Fruit fly (Drosophila melanogaster) whole organism, embryonic: ENCODE data around the gene CG33110.

Source experiments
- Adf1 ChIP-seq: fragments of 200-800 bp; sonication (Bioruptor generic); IDR thresholded peaks from 2 replicates; pipeline ENCODE4 v1.3.6; 2022; ENCODE audit warnings: missing biosample characterization, missing genetic modification characterization
- CG10543 ChIP-seq: fragments of 200-800 bp; sonication (Bioruptor generic); optimal IDR thresholded peaks from 3 replicates; lab custom pipeline; 2017; ENCODE audit warnings: missing biosample characterization, mild to moderate bottlenecking, missing genetic modification characterization, moderate library complexity
- CG11247 ChIP-seq: fragments of 200-800 bp; sonication (Bioruptor generic); IDR thresholded peaks from 2 replicates; pipeline ENCODE4 v1.3.6; 2022; ENCODE audit warnings: missing biosample characterization, missing genetic modification characterization
- CG11560 ChIP-seq: fragments of 200-800 bp; sonication (Bioruptor generic); IDR thresholded peaks from 3 replicates; pipeline ENCODE4 v1.3.6; 2022; ENCODE audit warnings: missing biosample characterization, missing genetic modification characterization
- CG11723 ChIP-seq: fragments of 200-800 bp; sonication (Bioruptor generic); optimal IDR thresholded peaks from 2 replicates; lab custom pipeline; 2017; ENCODE audit warnings: missing biosample characterization, mild to moderate bottlenecking, missing genetic modification characterization
- CG12769 ChIP-seq: fragments of 200-800 bp; sonication (Bioruptor generic); optimal IDR thresholded peaks from 2 replicates; lab custom pipeline; 2019; ENCODE audit warnings: missing biosample characterization, mild to moderate bottlenecking, missing genetic modification characterization, moderate library complexity
- CG17612 ChIP-seq: fragments of 200-800 bp; sonication (Bioruptor generic); IDR thresholded peaks from 2 replicates; pipeline ENCODE4 v1.3.6; 2022; ENCODE audit warnings: missing biosample characterization, missing genetic modification characterization
- CG2889 ChIP-seq: fragments of 200-800 bp; sonication (Bioruptor generic); IDR thresholded peaks from 3 replicates; pipeline ENCODE4 v1.3.6; 2022; ENCODE audit warnings: missing biosample characterization, missing genetic modification characterization
- CG30403 ChIP-seq: fragments of 200-800 bp; sonication (Bioruptor generic); optimal IDR thresholded peaks from 3 replicates; lab custom pipeline; 2016; ENCODE audit warnings: missing biosample characterization, missing genetic modification characterization
- CG34376 ChIP-seq: fragments of 200-800 bp; sonication (Bioruptor generic); optimal IDR thresholded peaks from 2 replicates; lab custom pipeline; 2018; ENCODE audit warnings: missing biosample characterization, mild to moderate bottlenecking, missing genetic modification characterization
- CG6175 ChIP-seq: fragments of 200-800 bp; sonication (Bioruptor generic); IDR thresholded peaks from 3 replicates; pipeline ENCODE4 v1.3.6; 2022; ENCODE audit warnings: missing biosample characterization, missing genetic modification characterization
- CG6272 ChIP-seq: fragments of 200-800 bp; sonication (Bioruptor generic); IDR thresholded peaks from 2 replicates; pipeline ENCODE4 v1.3.6; 2022; ENCODE audit warnings: missing biosample characterization, missing genetic modification characterization
- CG6854 ChIP-seq: fragments of 200-800 bp; sonication (Bioruptor generic); optimal IDR thresholded peaks from 3 replicates; lab custom pipeline; 2017; ENCODE audit warnings: missing biosample characterization, mild to moderate bottlenecking, missing genetic modification characterization
- CG8290 ChIP-seq, 3 experiments: fragments of 200-800 bp; sonication (Bioruptor generic); optimal IDR thresholded peaks; 2 replicates each; lab custom pipeline; 2016 to 2019; ENCODE audit warnings: missing biosample characterization in 3 of 3, missing genetic modification characterization in 3 of 3, mild to moderate bottlenecking in 2 of 3, moderate library complexity in 1 of 3
- CG8944 ChIP-seq: fragments of 200-800 bp; sonication (Bioruptor generic); optimal IDR thresholded peaks from 3 replicates; lab custom pipeline; 2016; ENCODE audit warnings: missing biosample characterization, missing genetic modification characterization
- CHES-1-like ChIP-seq: fragments of 200-800 bp; sonication (Bioruptor generic); optimal IDR thresholded peaks from 2 replicates; lab custom pipeline; 2016; ENCODE audit warnings: missing biosample characterization, missing genetic modification characterization
- ERR ChIP-seq: fragments of 200-800 bp; sonication (Bioruptor generic); optimal IDR thresholded peaks from 2 replicates; lab custom pipeline; 2016; ENCODE audit warnings: missing biosample characterization, missing genetic modification characterization
- Hey ChIP-seq: fragments of 200-800 bp; sonication (Bioruptor generic); optimal IDR thresholded peaks from 3 replicates; lab custom pipeline; 2018; ENCODE audit warnings: missing biosample characterization, mild to moderate bottlenecking, missing genetic modification characterization
- Med ChIP-seq: fragments of 200-800 bp; sonication (Bioruptor generic); peaks from one replicate; lab custom pipeline; 2016; ENCODE audit warnings: missing biosample characterization, missing genetic modification characterization, mild to moderate bottlenecking, inconsistent platforms, moderate library complexity
- Pdp1 ChIP-seq, 2 experiments: fragments of 200-800 bp; sonication (Bioruptor generic); optimal IDR thresholded peaks; 3 replicates each; lab custom pipeline; 2016; ENCODE audit warnings: missing biosample characterization in 2 of 2, missing genetic modification characterization in 2 of 2, mild to moderate bottlenecking in 1 of 2, moderate library complexity in 1 of 2
- Rfx ChIP-seq: fragments of 200-800 bp; sonication (Bioruptor generic); IDR thresholded peaks from 2 replicates; pipeline ENCODE4 v1.3.6; 2022; ENCODE audit warnings: missing biosample characterization, missing genetic modification characterization
- Taf1 ChIP-seq: fragments of 200-800 bp; sonication (Bioruptor generic); IDR thresholded peaks from 2 replicates; pipeline ENCODE4 v1.3.6; 2022; ENCODE audit warnings: missing biosample characterization, missing genetic modification characterization
- Usf ChIP-seq: fragments of 200-800 bp; sonication (Bioruptor generic); optimal IDR thresholded peaks from 2 replicates; lab custom pipeline; 2017; ENCODE audit warnings: missing genotype, missing biosample characterization, missing genetic modification characterization
- az2 ChIP-seq: fragments of 200-800 bp; sonication (Bioruptor generic); optimal IDR thresholded peaks from 3 replicates; lab custom pipeline; 2016; ENCODE audit warnings: missing biosample characterization, missing genetic modification characterization
- bab2 ChIP-seq: fragments of 200-800 bp; sonication (Bioruptor generic); optimal IDR thresholded peaks from 2 replicates; lab custom pipeline; 2016; ENCODE audit warnings: missing biosample characterization, missing genetic modification characterization
- chinmo ChIP-seq: fragments of 200-800 bp; sonication (Bioruptor generic); IDR thresholded peaks from 4 replicates; pipeline ENCODE4 v1.3.6; 2022; ENCODE audit warnings: missing biosample characterization, missing genetic modification characterization; ENCODE audit not compliant: partially characterized antibody
- cwo ChIP-seq: fragments of 200-800 bp; sonication (Bioruptor generic); optimal IDR thresholded peaks from 3 replicates; lab custom pipeline; 2017; ENCODE audit warnings: missing biosample characterization, missing genetic modification characterization, mild to moderate bottlenecking, moderate library complexity, missing genetic modification reagents
- dati ChIP-seq: fragments of 200-800 bp; sonication (Bioruptor generic); IDR thresholded peaks from 2 replicates; pipeline ENCODE4 v1.3.6; 2022; ENCODE audit warnings: missing biosample characterization, missing genetic modification characterization
- dysf ChIP-seq: fragments of 200-800 bp; sonication (Bioruptor generic); IDR thresholded peaks from 3 replicates; pipeline ENCODE4 v1.3.6; 2022; ENCODE audit warnings: missing biosample characterization, missing genetic modification characterization
- exex ChIP-seq: fragments of 200-800 bp; sonication (Bioruptor generic); optimal IDR thresholded peaks from 4 replicates; lab custom pipeline; 2018; ENCODE audit warnings: missing biosample characterization, mild to moderate bottlenecking, missing genetic modification characterization, moderate library complexity
- fd3F ChIP-seq: fragments of 200-800 bp; sonication (Bioruptor generic); optimal IDR thresholded peaks from 2 replicates; lab custom pipeline; 2018; ENCODE audit warnings: missing biosample characterization, mild to moderate bottlenecking, missing genetic modification characterization, moderate library complexity
- fd64A ChIP-seq: fragments of 200-800 bp; sonication (Bioruptor generic); optimal IDR thresholded peaks from 3 replicates; lab custom pipeline; 2018; ENCODE audit warnings: missing biosample characterization, mild to moderate bottlenecking, missing genetic modification characterization
- fru ChIP-seq: fragments of >200 bp; optimal IDR thresholded peaks from 2 replicates; lab custom pipeline; 2017
- lov ChIP-seq, 2 experiments: fragments of 200-800 bp in 1 of 2; fragments of >200 bp in 1 of 2; sonication (Bioruptor generic) in 1 of 2; IDR thresholded peaks in 1 of 2; optimal IDR thresholded peaks in 1 of 2; 2 replicates in 1 of 2; 3 replicates in 1 of 2; pipeline versions ENCODE4 v1.3.6 to Lab custom; 2017 to 2022; ENCODE audit warnings: missing biosample characterization in 1 of 2, missing genetic modification characterization in 1 of 2
- mam ChIP-seq: fragments of 200-800 bp; sonication (Bioruptor generic); optimal IDR thresholded peaks from 3 replicates; lab custom pipeline; 2016; ENCODE audit warnings: missing biosample characterization, missing genetic modification characterization
- mirr ChIP-seq: fragments of 200-800 bp; sonication (Bioruptor generic); optimal IDR thresholded peaks from 3 replicates; lab custom pipeline; 2018; ENCODE audit warnings: missing biosample characterization, mild to moderate bottlenecking, missing genetic modification characterization
- nerfin-2 ChIP-seq: fragments of 200-800 bp; sonication (Bioruptor generic); IDR thresholded peaks from 2 replicates; pipeline ENCODE4 v1.3.6; 2022; ENCODE audit warnings: missing biosample characterization, missing genetic modification characterization; ENCODE audit not compliant: partially characterized antibody
- ro ChIP-seq: fragments of 200-800 bp; sonication (Bioruptor generic); IDR thresholded peaks from 2 replicates; pipeline ENCODE4 v1.3.6; 2022; ENCODE audit warnings: missing biosample characterization, missing genetic modification characterization
- sd ChIP-seq: fragments of 200-800 bp; sonication (Bioruptor generic); optimal IDR thresholded peaks from 3 replicates; lab custom pipeline; 2018; ENCODE audit warnings: missing biosample characterization, mild to moderate bottlenecking, missing genetic modification characterization, moderate library complexity
- sens ChIP-seq: fragments of 200-800 bp; sonication (Bioruptor generic); peaks from one replicate; lab custom pipeline; 2016; ENCODE audit warnings: missing biosample characterization, missing genetic modification characterization
- slou ChIP-seq: fragments of 200-800 bp; sonication (Bioruptor generic); optimal IDR thresholded peaks from 3 replicates; lab custom pipeline; 2016; ENCODE audit warnings: missing biosample characterization, missing genetic modification characterization
- ssp ChIP-seq: fragments of 200-800 bp; sonication (Bioruptor generic); IDR thresholded peaks from 2 replicates; pipeline ENCODE4 v1.3.6; 2022; ENCODE audit warnings: missing biosample characterization, missing genetic modification characterization
- sug ChIP-seq: fragments of 200-800 bp; optimal IDR thresholded peaks from 2 replicates; lab custom pipeline; 2019; ENCODE audit warnings: missing biosample characterization, mild to moderate bottlenecking, missing genetic modification characterization, moderate library complexity
- wek ChIP-seq: fragments of 200-800 bp; sonication (Bioruptor generic); optimal IDR thresholded peaks from 3 replicates; lab custom pipeline; 2018; ENCODE audit warnings: missing biosample characterization, mild to moderate bottlenecking, missing genetic modification characterization, moderate library complexity

CG33110 gene

DNA sequence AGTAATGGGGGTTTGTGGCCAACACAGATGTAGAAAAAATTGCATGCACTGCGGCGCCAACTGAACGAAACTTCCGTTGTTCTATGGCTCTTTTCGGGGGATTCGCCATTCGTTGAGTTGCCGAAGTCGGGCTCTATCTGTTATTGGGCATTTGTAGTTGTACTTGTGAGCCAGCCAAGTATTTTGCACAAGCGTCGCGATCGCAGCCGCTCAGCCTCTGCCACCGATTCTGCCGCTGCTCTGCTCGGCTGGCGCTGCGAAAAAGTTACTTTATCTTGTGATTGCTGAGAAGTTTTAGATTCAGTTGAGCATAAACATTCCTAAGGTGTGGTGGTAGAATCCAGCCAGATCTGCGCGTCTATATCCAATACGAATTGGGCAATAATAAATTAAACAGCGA is at the start of gene CG33110:
Gene CG33110 (plus strand): TSS at position 301 of the 400 bp plus-strand sequence.
- TF ChIP-seq sd (peak; percentile 27), mirr (GFP tag; lab: Kevin White, UChicago) (no peak), Adf1 (GFP tag; lab: Robert Waterston, UW) (peak; percentile 64), chinmo (peak; percentile 90; the same call in 3 of the 4 replicates)

dm6 chr3R:22520481-22520880 is 49.5 kb upstream of the CG33110 start:
- TF ChIP-seq nerfin-2 (GFP tag; lab: Robert Waterston, UW) (no peak), dysf (0 out of 3 replicates have a peak, but pooled peaks have one; percentile 13), ssp (GFP tag; lab: Robert Waterston, UW) (no peak), CG30403 (GFP tag; lab: Kevin White, UChicago) (no peak), sug (tag; lab: Kevin White, UChicago) (peak; percentile 92), CG11247 (GFP tag; lab: Robert Waterston, UW) (no peak), CG6854 (GFP tag; lab: Kevin White, UChicago) (peak; percentile 8), Med (GFP tag; lab: Kevin White, UChicago) (peak; percentile 9), az2 (no peak), lov (optimal IDR thresholded peaks at IDR 0.05; lab: Kevin White, UChicago) (no peak), lov (GFP tag; IDR thresholded peaks at IDR 0.05; lab: Robert Waterston, UW) (no peak), CG17612 (GFP tag; lab: Robert Waterston, UW) (no peak), exex (tag; lab: Kevin White, UChicago) (peak; percentile 86), sens (GFP tag; lab: Kevin White, UChicago) (peak; percentile 47), Taf1 (GFP tag; lab: Robert Waterston, UW) (no peak), CG11723 (no peak), cwo (GFP tag; lab: Kevin White, UChicago) (peak; percentile 11), slou (GFP tag; lab: Kevin White, UChicago) (no peak)

- no peak for TF ChIP-seq bab2 (GFP tag; lab: Kevin White, UChicago)
- TF ChIP-seq exex (tag; lab: Kevin White, UChicago), result peak; percentile 86
- TF ChIP-seq Med (GFP tag; lab: Kevin White, UChicago), result peak; percentile 68
- TF ChIP-seq ro (GFP tag; lab: Robert Waterston, UW), result no peak
- peak; percentile 4 for TF ChIP-seq Hey (tag; lab: Kevin White, UChicago)
- TF ChIP-seq Rfx (GFP tag; lab: Robert Waterston, UW), result 0 out of 2 replicates have a peak, but pooled peaks have one; percentile 7
- TF ChIP-seq CG34376 (GFP tag; lab: Kevin White, UChicago), result peak; percentile 7
- TF ChIP-seq Usf (GFP tag; lab: Kevin White, UChicago), result no peak
- peak; percentile 63 for TF ChIP-seq sug (tag; lab: Kevin White, UChicago)
- TF ChIP-seq cwo (GFP tag; lab: Kevin White, UChicago), result peak; percentile 46
- TF ChIP-seq mirr (GFP tag; lab: Kevin White, UChicago), result no peak
- no peak for TF ChIP-seq CG6175 (GFP tag; lab: Robert Waterston, UW)
Observed at dm6 chr3R:22522042-22522441, 47.9 kb upstream of the CG33110 start.

dm6 chr3R:22522859-22523258 is 47.1 kb upstream of the CG33110 start:
- peak; percentile 27 for TF ChIP-seq ERR (GFP tag; lab: Kevin White, UChicago)
- no peak for TF ChIP-seq CG8944 (GFP tag; lab: Kevin White, UChicago)
- TF ChIP-seq CG6272, result no peak
- TF ChIP-seq CG2889, result no peak
- TF ChIP-seq Pdp1 (GFP tag; optimal IDR thresholded peaks at IDR 0.05; lab: Kevin White, UChicago), result peak in 1 of 2 experiments; percentile 8
- no peak for TF ChIP-seq CG8290 (GFP tag; optimal IDR thresholded peaks at IDR 0.05; lab: Kevin White, UChicago)
- TF ChIP-seq CG8290 (tag; optimal IDR thresholded peaks at IDR 0.05; lab: Kevin White, UChicago), result no peak
- TF ChIP-seq dati (GFP tag; lab: Robert Waterston, UW), result no peak
- TF ChIP-seq sd, result peak; percentile 17
- peak; percentile 10 for TF ChIP-seq Med (GFP tag; lab: Kevin White, UChicago)
- TF ChIP-seq fd3F, result no peak
- TF ChIP-seq CG12769 (tag; lab: Kevin White, UChicago), result peak; percentile 4
- TF ChIP-seq exex (tag; lab: Kevin White, UChicago), result peak; percentile 74
- no peak for TF ChIP-seq CG11560 (tag; lab: Robert Waterston, UW)
- no peak for TF ChIP-seq mam (GFP tag; lab: Kevin White, UChicago)
- peak; percentile 66 for TF ChIP-seq CG10543 (GFP tag; lab: Kevin White, UChicago)
- TF ChIP-seq fd64A (GFP tag; lab: Kevin White, UChicago), result no peak
- TF ChIP-seq Hey (tag; lab: Kevin White, UChicago), result peak; percentile 26
- no peak for TF ChIP-seq wek
- no peak for TF ChIP-seq fru (lab: Kevin White, UChicago)
- TF ChIP-seq sug (tag; lab: Kevin White, UChicago), result peak; percentile 70
- peak; percentile 80 for TF ChIP-seq CG34376 (GFP tag; lab: Kevin White, UChicago)
- 0 out of 4 replicates have a peak, but pooled peaks have one; percentile 51 for TF ChIP-seq chinmo
- TF ChIP-seq CHES-1-like (GFP tag; lab: Kevin White, UChicago), result no peak
